Fruit fly (Drosophila melanogaster): ENCODE results near the gene CG14011.

The CG14011 gene

dm6 chr2L:5551538-5551937 is 29.4 kb downstream of the CG14011 start, which contains the start of gene CG18269:
Gene CG18269 (plus strand): TSS chr2L:5551838.
- TF ChIP-seq CG8765 (GFP tag; IDR thresholded peaks at IDR 0.05), result no peak
- TF ChIP-seq Awh (GFP tag; IDR thresholded peaks at IDR 0.05), result no peak
- TF ChIP-seq yki (optimal IDR thresholded peaks at IDR 0.05), result no peak
- no peak for TF ChIP-seq CG1602 (GFP tag; optimal IDR thresholded peaks at IDR 0.05)
- no peak for TF ChIP-seq amos (GFP tag; IDR thresholded peaks at IDR 0.05; ENCODE audit: partially characterized antibody)
- TF ChIP-seq CG32532 (GFP tag; IDR thresholded peaks at IDR 0.05), result no peak
- no peak for TF ChIP-seq Kr (GFP tag; optimal IDR thresholded peaks at IDR 0.05)
- TF ChIP-seq maf-S (GFP tag; optimal IDR thresholded peaks at IDR 0.05), result no peak
- no peak for TF ChIP-seq CG34224 (GFP tag; IDR thresholded peaks at IDR 0.05; ENCODE audit: partially characterized antibody)
- TF ChIP-seq CG12299 (tag; optimal IDR thresholded peaks at IDR 0.05), result no peak
- TF ChIP-seq B-H2 (GFP tag; optimal IDR thresholded peaks at IDR 0.05), result no peak
- no peak for TF ChIP-seq org-1 (GFP tag; optimal IDR thresholded peaks at IDR 0.05)
- TF ChIP-seq gem (tag; optimal IDR thresholded peaks at IDR 0.05), result no peak
- TF ChIP-seq CG7839 (tag; optimal IDR thresholded peaks at IDR 0.05), result no peak
- no peak for TF ChIP-seq Drgx (GFP tag; IDR thresholded peaks at IDR 0.05)
- TF ChIP-seq chm (GFP tag; IDR thresholded peaks at IDR 0.05), result no peak
- no peak for TF ChIP-seq CG9932 (GFP tag; IDR thresholded peaks at IDR 0.05)
- no peak for TF ChIP-seq CG17328 (GFP tag; IDR thresholded peaks at IDR 0.05)

- TF ChIP-seq CG32767 (GFP tag; IDR thresholded peaks at IDR 0.05) (no peak), Elba2 (GFP tag; optimal IDR thresholded peaks at IDR 0.05) (peak; percentile 83), CG15479 (GFP tag; optimal IDR thresholded peaks at IDR 0.05) (peak; percentile 34)
Observed at dm6 chr2L:5550735-5551134, 30.2 kb downstream of the CG14011 start, which contains the start of gene CG14014. Gene CG14014 (minus strand): TSS chr2L:5550835.

- TF ChIP-seq da (GFP tag; optimal IDR thresholded peaks at IDR 0.05) (no peak), zfh1 (GFP tag; IDR thresholded peaks at IDR 0.05) (0 out of 3 replicates have a peak, but pooled peaks have one; percentile 14), ATbp (GFP tag; optimal IDR thresholded peaks at IDR 0.05) (peak; percentile 30), CG2875 (GFP tag; optimal IDR thresholded peaks at IDR 0.05) (peak; percentile 13), CG4328 (GFP tag; optimal IDR thresholded peaks at IDR 0.05) (peak; percentile 9), Sry-δ (GFP tag; optimal IDR thresholded peaks at IDR 0.05) (no peak), CrebB (tag; optimal IDR thresholded peaks at IDR 0.05) (peak; percentile 57), BtbVII (GFP tag; optimal IDR thresholded peaks at IDR 0.05) (peak; percentile 3), exex (tag; optimal IDR thresholded peaks at IDR 0.05) (peak; percentile 93), sd (tag; optimal IDR thresholded peaks at IDR 0.05) (peak; percentile 48), CG1233 (GFP tag; optimal IDR thresholded peaks at IDR 0.05) (peak; percentile 12), CG34422 (GFP tag; IDR thresholded peaks at IDR 0.05) (no peak), sug (tag; optimal IDR thresholded peaks at IDR 0.05) (peak; percentile 89), wek (GFP tag; optimal IDR thresholded peaks at IDR 0.05) (peak; percentile 34), ci (GFP tag; IDR thresholded peaks at IDR 0.05) (peak; percentile 43; the same call in 1 of the 3 replicates), Asciz (GFP tag; optimal IDR thresholded peaks at IDR 0.05) (peak; percentile 61), CTCF (GFP tag; optimal IDR thresholded peaks at IDR 0.05) (peak; percentile 2), CG6175 (GFP tag; IDR thresholded peaks at IDR 0.05) (no peak), CG13424 (tag; optimal IDR thresholded peaks at IDR 0.05) (no peak), Abd-B (GFP tag; optimal IDR thresholded peaks at IDR 0.05) (no peak), CG16813 (GFP tag; IDR thresholded peaks at IDR 0.05; ENCODE audit: partially characterized antibody) (no peak; the same call in 2 of the 3 replicates), mirr (GFP tag; optimal IDR thresholded peaks at IDR 0.05) (peak; percentile 65), nerfin-1 (tag; optimal IDR thresholded peaks at IDR 0.05) (peak; percentile 33), Jarid2 (GFP tag; optimal IDR thresholded peaks at IDR 0.05) (peak; percentile 6), gsb (GFP tag; IDR thresholded peaks at IDR 0.05) (no peak), Vsx1 (GFP tag; optimal IDR thresholded peaks at IDR 0.05) (peak; percentile 77), CG1603 (tag; optimal IDR thresholded peaks at IDR 0.05) (no peak), ara (GFP tag; IDR thresholded peaks at IDR 0.05) (peak; percentile 49; the same call in 1 of the 2 replicates)
Observed at dm6 chr2L:5547288-5547777, 33.6 kb downstream of the CG14011 start.
